Worm (Caenorhabditis elegans) whole organism, late embryonic: Measurements from ENCODE around the gene hdl-2.

Experiments
- C38D4.7 ChIP-seq: fragments of 200-800 bp; sonication (Bioruptor generic); optimal IDR thresholded peaks from 2 replicates; lab custom pipeline; 2018; ENCODE audit warnings: mild to moderate bottlenecking, missing genetic modification characterization, moderate library complexity, missing compliant biosample characterization
- K02D7.2 ChIP-seq: sonication (generic microtip); optimal IDR thresholded peaks from 2 replicates; lab custom pipeline; 2017; ENCODE audit warnings: mild to moderate bottlenecking, missing genetic modification characterization, missing compliant biosample characterization
- Y22D7AL.16 ChIP-seq: sonication (generic microtip); optimal IDR thresholded peaks from 2 replicates; lab custom pipeline; 2016; ENCODE audit warnings: missing genetic modification characterization, missing compliant biosample characterization
- ahr-1 ChIP-seq: sonication (generic microtip); optimal IDR thresholded peaks from 2 replicates; lab custom pipeline; 2016; ENCODE audit warnings: missing genetic modification characterization, missing compliant biosample characterization
- ceh-14 ChIP-seq: sonication (generic microtip); optimal IDR thresholded peaks from 2 replicates; lab custom pipeline; 2016; ENCODE audit warnings: missing genotype, missing genetic modification characterization, missing compliant biosample characterization
- ceh-18 ChIP-seq: sonication (generic microtip); optimal IDR thresholded peaks from 2 replicates; lab custom pipeline; 2016; ENCODE audit warnings: missing genetic modification characterization, missing compliant biosample characterization
- ceh-22 ChIP-seq: sonication (generic microtip); optimal IDR thresholded peaks from 2 replicates; lab custom pipeline; 2017; ENCODE audit warnings: missing biosample characterization, missing genetic modification characterization
- ceh-24 ChIP-seq: sonication (generic microtip); optimal IDR thresholded peaks from 2 replicates; lab custom pipeline; 2016; ENCODE audit warnings: mild to moderate bottlenecking, missing genetic modification characterization, missing compliant biosample characterization
- ceh-30 ChIP-seq: fragments of 150-350 bp; optimal IDR thresholded peaks from 2 replicates; lab custom pipeline; 2014; ENCODE audit warnings: missing biosample characterization, missing genetic modification characterization
- ceh-45 ChIP-seq: fragments of 200-800 bp; sonication (Bioruptor generic); IDR thresholded peaks from 2 replicates; pipeline ENCODE4 v1.3.6; 2022; ENCODE audit warnings: missing genetic modification reagents, missing genetic modification characterization, missing compliant biosample characterization
- ceh-48 ChIP-seq: sonication (generic microtip); optimal IDR thresholded peaks from 2 replicates; lab custom pipeline; 2016; ENCODE audit warnings: missing genetic modification characterization, inconsistent platforms, missing compliant biosample characterization
- ceh-9 ChIP-seq: sonication (generic microtip); optimal IDR thresholded peaks from 2 replicates; lab custom pipeline; 2016; ENCODE audit warnings: mild to moderate bottlenecking, missing genetic modification characterization, inconsistent platforms, missing compliant biosample characterization
- che-1 ChIP-seq: sonication (generic microtip); optimal IDR thresholded peaks from 2 replicates; lab custom pipeline; 2016; ENCODE audit warnings: mild to moderate bottlenecking, missing genetic modification characterization, missing compliant biosample characterization
- elt-2 ChIP-seq: sonication (generic microtip); optimal IDR thresholded peaks from 2 replicates; lab custom pipeline; 2016; ENCODE audit warnings: missing genetic modification reagents, missing genetic modification characterization, missing compliant biosample characterization
- elt-4 ChIP-seq: sonication (generic microtip); optimal IDR thresholded peaks from 2 replicates; lab custom pipeline; 2016; ENCODE audit warnings: missing genetic modification characterization, missing compliant biosample characterization
- ets-4 ChIP-seq: sonication (generic microtip); optimal IDR thresholded peaks from 2 replicates; lab custom pipeline; 2016; ENCODE audit warnings: missing genetic modification characterization, missing compliant biosample characterization
- eyg-1 ChIP-seq: sonication (generic microtip); optimal IDR thresholded peaks from 2 replicates; lab custom pipeline; 2016; ENCODE audit warnings: missing genotype, missing genetic modification characterization, missing compliant biosample characterization
- fax-1 ChIP-seq: sonication (generic microtip); optimal IDR thresholded peaks from 2 replicates; lab custom pipeline; 2016; ENCODE audit warnings: missing genotype, missing genetic modification characterization, missing compliant biosample characterization
- gmeb-2 ChIP-seq: sonication (generic microtip); optimal IDR thresholded peaks from 2 replicates; lab custom pipeline; 2016; ENCODE audit warnings: missing genetic modification characterization, inconsistent platforms, missing compliant biosample characterization
- hlh-13 ChIP-seq: fragments of 200-800 bp; sonication (Bioruptor generic); optimal IDR thresholded peaks from 2 replicates; lab custom pipeline; 2018; ENCODE audit warnings: mild to moderate bottlenecking, missing genetic modification characterization, missing compliant biosample characterization
- hlh-15 ChIP-seq: sonication (generic microtip); optimal IDR thresholded peaks from 2 replicates; lab custom pipeline; 2016; ENCODE audit warnings: missing genetic modification characterization, missing compliant biosample characterization
- hlh-30 ChIP-seq: sonication (generic microtip); optimal IDR thresholded peaks from 2 replicates; lab custom pipeline; 2017; ENCODE audit warnings: antibody characterized with exemption, missing genetic modification characterization, missing compliant biosample characterization; ENCODE audit not compliant: insufficient read depth
- hlh-6 ChIP-seq: sonication (generic microtip); optimal IDR thresholded peaks from 2 replicates; lab custom pipeline; 2016; ENCODE audit warnings: missing genotype, missing genetic modification characterization, missing compliant biosample characterization
- hlh-8 ChIP-seq: sonication (generic microtip); optimal IDR thresholded peaks from 2 replicates; lab custom pipeline; 2016; ENCODE audit warnings: missing genotype, missing genetic modification characterization, missing compliant biosample characterization
- lim-6 ChIP-seq: sonication (generic microtip); optimal IDR thresholded peaks from 2 replicates; lab custom pipeline; 2016; ENCODE audit warnings: missing genetic modification characterization, missing compliant biosample characterization
- madf-2 ChIP-seq: sonication (generic microtip); optimal IDR thresholded peaks from 2 replicates; lab custom pipeline; 2017; ENCODE audit warnings: missing genetic modification characterization, missing compliant biosample characterization
- mec-3 ChIP-seq: sonication (generic microtip); optimal IDR thresholded peaks from 2 replicates; lab custom pipeline; 2016; ENCODE audit warnings: borderline replicate concordance, missing genetic modification characterization, missing compliant biosample characterization
- nfya-1 ChIP-seq: sonication (generic microtip); optimal IDR thresholded peaks from 2 replicates; lab custom pipeline; 2017; ENCODE audit warnings: missing genetic modification characterization, mild to moderate bottlenecking, missing compliant biosample characterization, antibody characterized with exemption, moderate library complexity
- odd-2 ChIP-seq: sonication (generic microtip); optimal IDR thresholded peaks from 2 replicates; lab custom pipeline; 2017; ENCODE audit warnings: antibody characterized with exemption, mild to moderate bottlenecking, missing genetic modification characterization, missing compliant biosample characterization
- pax-1 ChIP-seq: fragments of 150-350 bp; optimal IDR thresholded peaks from 2 replicates; lab custom pipeline; 2014; ENCODE audit warnings: missing biosample characterization, missing genetic modification characterization
- pha-2 ChIP-seq: sonication (generic microtip); optimal IDR thresholded peaks from 2 replicates; lab custom pipeline; 2017; ENCODE audit warnings: mild to moderate bottlenecking, missing genetic modification characterization, missing compliant biosample characterization
- pha-4 ChIP-seq: fragments of 150-350 bp; optimal IDR thresholded peaks from 2 replicates; lab custom pipeline; 2018; ENCODE audit warnings: missing biosample characterization, missing genetic modification reagents, missing genetic modification characterization
- pros-1 ChIP-seq: fragments of 150-350 bp; optimal IDR thresholded peaks from 2 replicates; lab custom pipeline; 2014; ENCODE audit warnings: missing biosample characterization, missing genetic modification reagents, missing genetic modification characterization
- rnt-1 ChIP-seq: sonication (generic microtip); optimal IDR thresholded peaks from 2 replicates; lab custom pipeline; 2016; ENCODE audit warnings: missing genetic modification characterization, missing compliant biosample characterization
- sox-2 ChIP-seq: fragments of 200-800 bp; sonication (Bioruptor generic); IDR thresholded peaks from 2 replicates; pipeline ENCODE4 v1.3.6; 2022; ENCODE audit warnings: missing genetic modification reagents, missing genetic modification characterization, missing compliant biosample characterization
- sox-4 ChIP-seq: sonication (generic microtip); optimal IDR thresholded peaks from 2 replicates; lab custom pipeline; 2017; ENCODE audit warnings: mild to moderate bottlenecking, missing genetic modification characterization, inconsistent platforms, missing compliant biosample characterization
- syd-9 ChIP-seq: sonication (generic microtip); optimal IDR thresholded peaks from 2 replicates; lab custom pipeline; 2016; ENCODE audit warnings: mild to moderate bottlenecking, missing genetic modification characterization, moderate library complexity, missing compliant biosample characterization
- tbx-2 ChIP-seq: sonication (generic microtip); optimal IDR thresholded peaks from 2 replicates; lab custom pipeline; 2016; ENCODE audit warnings: missing genetic modification characterization, missing compliant biosample characterization
- ttx-3 ChIP-seq: sonication (generic microtip); optimal IDR thresholded peaks from 2 replicates; lab custom pipeline; 2016; ENCODE audit warnings: missing genetic modification reagents, missing genetic modification characterization, missing compliant biosample characterization
- unc-42 ChIP-seq: sonication (generic microtip); optimal IDR thresholded peaks from 2 replicates; lab custom pipeline; 2016; ENCODE audit warnings: missing genotype, missing genetic modification characterization, missing compliant biosample characterization
- unc-86 ChIP-seq: sonication (generic microtip); optimal IDR thresholded peaks from 2 replicates; lab custom pipeline; 2016; ENCODE audit warnings: missing genetic modification characterization, missing compliant biosample characterization

Gene hdl-2

DNA sequence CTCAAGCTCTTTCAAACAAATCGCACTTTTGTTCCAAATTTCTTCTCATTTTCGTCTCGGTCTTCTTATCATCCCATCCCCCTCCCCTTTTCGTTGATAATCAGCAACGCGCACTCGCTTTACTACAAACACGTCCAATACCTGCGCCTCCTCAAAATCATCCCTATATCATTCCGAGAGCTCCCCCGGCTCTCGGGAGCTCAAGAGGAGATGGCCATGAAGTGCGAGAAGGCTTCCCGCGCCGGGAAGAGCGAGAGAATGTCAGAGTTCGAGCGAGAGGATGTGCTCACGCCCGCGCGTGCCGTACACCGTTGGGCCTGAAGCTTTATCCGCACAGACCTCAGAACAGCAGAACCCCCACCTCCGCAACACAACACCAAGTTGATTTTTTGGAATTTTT is 23.1 kb upstream of the hdl-2 start:
- TF ChIP-seq rnt-1, result peak; percentile 5
- peak; percentile 75 for TF ChIP-seq ceh-18 (tag; lab: Kevin White, UChicago)
- no peak for TF ChIP-seq hlh-30 (tag; lab: Kevin White, UChicago)
- TF ChIP-seq tbx-2 (tag; lab: Kevin White, UChicago), result peak; percentile 24
- TF ChIP-seq fax-1, result no peak

DNA sequence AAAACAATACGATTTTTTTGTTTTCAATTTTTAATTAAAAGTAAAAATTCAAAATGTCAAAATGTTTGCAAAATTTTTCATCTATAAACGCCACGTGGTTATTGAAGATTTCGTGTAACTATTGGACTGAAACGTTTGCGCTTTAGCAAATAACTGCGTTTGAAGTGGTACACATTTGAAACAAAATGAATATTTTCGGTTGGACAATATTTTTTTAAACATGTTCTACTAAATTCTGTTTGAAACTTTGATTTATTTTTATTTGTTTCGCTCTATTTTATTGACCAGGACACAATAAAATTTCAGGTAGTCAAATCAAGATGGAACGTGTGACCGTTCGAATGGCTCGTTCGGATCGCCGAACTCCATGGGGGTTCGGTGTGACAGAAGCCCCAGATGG is 21.8 kb upstream of the hdl-2 start, which contains the start of gene alp-1:
alp-1 (plus strand) TSS at position 301 of the 400 bp plus-strand sequence.
- no peak for TF ChIP-seq madf-2 (tag; lab: Kevin White, UChicago)
- no peak for TF ChIP-seq rnt-1
- TF ChIP-seq hlh-13 (GFP tag; lab: Kevin White, UChicago), result no peak
- no peak for TF ChIP-seq ceh-18 (tag; lab: Kevin White, UChicago)
- TF ChIP-seq ahr-1, result no peak
- no peak for TF ChIP-seq nfya-1 (tag; lab: Kevin White, UChicago)
- no peak for TF ChIP-seq unc-86 (tag; lab: Kevin White, UChicago)
- no peak for TF ChIP-seq tbx-2 (tag; lab: Kevin White, UChicago)
- TF ChIP-seq, all 69 proteins: peak for 0

DNA sequence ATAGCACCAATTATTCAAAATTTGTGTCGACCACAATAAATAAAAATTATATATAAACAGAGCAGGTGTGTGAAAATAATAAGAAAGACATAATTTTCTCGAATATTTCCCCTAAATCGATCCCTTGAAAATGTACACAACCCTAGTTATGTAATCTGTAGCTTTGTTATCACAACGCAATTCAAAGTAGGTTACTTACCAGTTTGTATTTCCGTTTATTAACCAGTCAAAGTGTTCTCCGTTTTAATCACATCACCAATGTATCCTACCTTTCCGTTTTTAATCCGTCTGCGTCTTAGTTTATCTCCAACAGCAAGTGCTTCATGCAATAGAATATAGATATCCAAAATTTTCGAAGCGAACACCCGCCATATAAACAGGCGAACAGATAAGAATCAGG is 20.6 kb upstream of the hdl-2 start:
- no peak for TF ChIP-seq ceh-22 (tag; lab: Kevin White, UChicago)
- TF ChIP-seq ceh-14 (tag; lab: Kevin White, UChicago), result no peak
- TF ChIP-seq sox-2 (GFP tag; lab: Robert Waterston, UW), result no peak
- TF ChIP-seq odd-2 (tag; lab: Kevin White, UChicago), result no peak
- no peak for TF ChIP-seq ceh-45 (GFP tag; lab: Robert Waterston, UW)
- no peak for TF ChIP-seq sox-4 (tag; lab: Kevin White, UChicago)
- TF ChIP-seq pros-1 (tag; lab: Kevin White, UChicago), result no peak
- no peak for TF ChIP-seq ceh-48 (tag; lab: Kevin White, UChicago)
- no peak for TF ChIP-seq lim-6
- TF ChIP-seq ets-4 (tag; lab: Kevin White, UChicago), result no peak
- TF ChIP-seq ceh-24 (tag; lab: Kevin White, UChicago), result no peak
- TF ChIP-seq pha-2 (tag; lab: Kevin White, UChicago), result no peak
- TF ChIP-seq che-1 (tag; lab: Kevin White, UChicago), result no peak
- TF ChIP-seq ttx-3, result no peak
- TF ChIP-seq eyg-1 (tag; lab: Kevin White, UChicago), result no peak
- no peak for TF ChIP-seq gmeb-2 (tag; lab: Kevin White, UChicago)
- no peak for TF ChIP-seq nfya-1 (tag; lab: Kevin White, UChicago)

DNA sequence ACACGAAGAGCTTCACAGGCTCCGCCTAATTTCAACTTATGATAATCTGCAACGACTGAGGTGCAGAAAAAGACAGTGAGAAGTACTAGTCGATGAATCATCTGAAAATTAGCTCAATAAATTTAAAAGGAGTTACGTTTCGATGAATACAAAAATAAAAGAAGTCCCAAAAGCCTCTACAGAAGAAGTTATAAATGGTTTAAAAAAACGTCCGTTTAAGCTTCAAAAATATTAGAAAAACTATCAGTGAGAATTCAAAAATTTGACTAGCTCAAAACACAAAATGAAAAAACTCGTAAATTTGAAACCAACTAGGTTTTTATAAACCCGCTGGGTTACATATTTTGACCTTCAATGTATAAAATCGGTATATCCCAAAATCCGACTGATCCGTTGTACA is 18.0 kb upstream of the hdl-2 start, which contains the start of gene T11B7.5:
T11B7.5 (minus strand) TSS at position 101 of the 400 bp plus-strand sequence.
- TF ChIP-seq ceh-22 (tag; lab: Kevin White, UChicago) (no peak), ceh-24 (tag; lab: Kevin White, UChicago) (no peak), Y22D7AL.16 (tag; lab: Kevin White, UChicago) (no peak), ceh-9 (no peak), pax-1 (no peak), elt-2 (tag; lab: Kevin White, UChicago) (no peak), unc-42 (tag; lab: Kevin White, UChicago) (no peak), tbx-2 (tag; lab: Kevin White, UChicago) (no peak)

DNA sequence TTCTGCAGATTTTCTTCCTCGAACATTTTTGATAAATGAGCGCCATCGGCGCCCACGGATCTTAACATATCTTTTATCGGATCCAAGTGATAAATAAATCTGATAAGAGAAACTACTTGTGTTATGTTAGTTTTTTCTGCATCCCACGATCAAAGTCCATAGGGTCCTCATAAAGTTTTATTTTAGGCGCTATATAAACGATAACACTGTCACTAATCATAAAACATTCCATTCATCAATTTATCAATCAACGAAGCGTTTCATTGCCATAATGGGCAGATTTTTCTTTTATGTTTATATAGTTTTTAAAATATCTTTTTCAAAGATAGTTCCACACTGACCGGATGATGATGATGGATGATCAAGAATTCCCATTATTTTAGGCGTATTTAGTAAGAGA is 9.3 kb upstream of the hdl-2 start:
- TF ChIP-seq syd-9 (tag; lab: Kevin White, UChicago) (no peak), eyg-1 (tag; lab: Kevin White, UChicago) (no peak)

DNA sequence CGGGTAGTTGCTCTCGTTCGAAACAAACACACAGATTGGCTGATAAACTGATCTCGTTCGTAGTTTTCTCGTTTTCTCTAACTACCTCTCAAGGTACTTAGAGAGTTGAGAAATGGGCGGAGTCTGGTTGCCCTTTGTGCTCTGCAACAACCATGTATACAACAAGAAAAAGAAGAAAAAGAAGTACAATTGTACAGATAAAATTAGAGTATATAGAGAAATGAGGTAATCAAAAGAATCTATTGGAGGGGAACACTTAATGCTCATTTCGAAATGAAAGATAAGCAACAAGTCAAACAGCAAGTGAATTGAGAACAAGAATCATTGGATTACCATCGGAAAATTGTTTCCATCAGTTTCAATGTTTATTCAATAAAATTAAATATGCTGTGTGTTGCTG is 8.6 kb upstream of the hdl-2 start, which contains the start of gene C09G9.1:
C09G9.1 (minus strand) TSS at position 143 of the 400 bp plus-strand sequence.
- no peak for TF ChIP-seq che-1 (tag; lab: Kevin White, UChicago)
- TF ChIP-seq unc-86 (tag; lab: Kevin White, UChicago), result no peak
- TF ChIP-seq ceh-30 (tag; lab: Kevin White, UChicago), result no peak
- TF ChIP-seq elt-4 (tag; lab: Kevin White, UChicago), result no peak
- TF ChIP-seq pha-4 (tag; lab: Kevin White, UChicago), result no peak
- no peak for TF ChIP-seq ceh-9
- TF ChIP-seq K02D7.2 (tag; lab: Kevin White, UChicago), result no peak
- TF ChIP-seq hlh-6 (tag; lab: Kevin White, UChicago), result no peak
- TF ChIP-seq ceh-18 (tag; lab: Kevin White, UChicago), result no peak
- no peak for TF ChIP-seq hlh-8 (tag; lab: Kevin White, UChicago)
- TF ChIP-seq hlh-15, result no peak
- no peak for TF ChIP-seq tbx-2 (tag; lab: Kevin White, UChicago)
- TF ChIP-seq C38D4.7 (GFP tag; lab: Kevin White, UChicago), result no peak
- TF ChIP-seq fax-1, result no peak
- TF ChIP-seq mec-3 (tag; lab: Kevin White, UChicago), result no peak
